Worm (Caenorhabditis elegans) whole organism, L4/young adult: ENCODE results near the gene aaim-1.

Experiments used
- W03F9.2 ChIP-seq: fragments of 150-350 bp; optimal IDR thresholded peaks from 2 replicates; lab custom pipeline; 2014; ENCODE audit warnings: missing biosample characterization, missing genetic modification characterization
- him-1 ChIP-seq: sonication (generic microtip); optimal IDR thresholded peaks from 2 replicates; lab custom pipeline; 2016; ENCODE audit warnings: missing genotype, missing genetic modification reagents, missing genetic modification characterization, missing compliant biosample characterization

ce11 chrX:6530046-6530445 is 32.2 kb downstream of the aaim-1 start, which contains the start of gene ceh-60:
- TF ChIP-seq him-1 (no peak), W03F9.2 (no peak)
